Fruit fly (Drosophila melanogaster): Measurements from ENCODE around the gene CG10068.

DNA sequence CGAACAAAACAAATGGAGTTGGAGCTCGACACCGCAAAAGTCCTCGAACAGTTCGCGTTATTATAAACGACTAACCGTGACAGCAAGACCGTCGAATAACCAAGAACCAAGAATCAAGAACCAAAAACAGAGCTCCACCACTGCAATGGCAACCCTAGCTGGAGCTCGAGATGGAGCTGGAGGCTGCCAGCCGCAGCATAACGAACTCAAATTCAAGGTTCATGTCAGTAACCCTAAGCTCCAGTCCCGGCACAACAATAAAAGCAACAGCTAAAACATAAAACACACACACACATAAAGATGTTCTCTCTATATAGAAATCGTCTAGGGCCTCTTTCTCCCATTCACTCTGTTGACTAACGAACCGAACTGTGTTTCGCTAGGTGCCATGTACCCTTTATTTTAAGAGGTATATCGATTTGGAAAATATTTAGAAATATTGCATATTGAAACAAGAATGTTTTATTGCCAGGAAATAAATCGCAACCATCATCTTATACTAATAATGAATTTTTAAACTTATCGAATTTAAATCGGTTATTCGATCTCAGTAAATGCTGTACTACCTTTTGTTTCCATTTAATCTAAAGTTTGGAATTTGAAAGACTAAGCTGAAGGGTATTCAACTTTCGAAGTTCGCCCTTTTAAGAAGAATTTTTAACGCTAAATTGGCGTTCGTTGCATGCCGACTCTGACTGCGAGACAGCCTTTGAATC, 43.7 kb upstream of the CG10068 start:
- TF ChIP-seq CG8319 (GFP tag; optimal IDR thresholded peaks at IDR 0.05) (no peak), achi (GFP tag; optimal IDR thresholded peaks at IDR 0.05) (peak; percentile 69), Sox15 (GFP tag; optimal IDR thresholded peaks at IDR 0.05) (no peak), svp (GFP tag) (no peak)
